Worm (Caenorhabditis elegans) whole organism, L4/young adult: ENCODE measurements around the gene aco-2.

ENCODE experiments used
- W03F9.2 ChIP-seq: fragments of 150-350 bp; optimal IDR thresholded peaks from 2 replicates; lab custom pipeline; 2014; ENCODE audit warnings: missing biosample characterization, missing genetic modification characterization
- dao-5 ChIP-seq: sonication (generic microtip); optimal IDR thresholded peaks from 2 replicates; lab custom pipeline; 2016; ENCODE audit warnings: missing genotype, missing genetic modification characterization, moderate library complexity, missing compliant biosample characterization
- him-1 ChIP-seq: sonication (generic microtip); optimal IDR thresholded peaks from 2 replicates; lab custom pipeline; 2016; ENCODE audit warnings: missing genotype, missing genetic modification reagents, missing genetic modification characterization, missing compliant biosample characterization

The aco-2 gene

ce11 chrIII:7977777-7978176 lies 4.3 kb downstream of the aco-2 start, which contains the start of gene C06G4.4:
C06G4.4 (minus strand) TSS chrIII:7977812.
- no peak for TF ChIP-seq dao-5 (tag; lab: Kevin White, UChicago)
- TF ChIP-seq W03F9.2 (tag; lab: Kevin White, UChicago), result peak; percentile 16

ce11 chrIII:7978289-7978688 lies 4.8 kb downstream of the aco-2 start:
- no peak for TF ChIP-seq W03F9.2 (tag; lab: Kevin White, UChicago)
- TF ChIP-seq him-1, result no peak
- TF ChIP-seq dao-5 (tag; lab: Kevin White, UChicago), result no peak

- no peak for TF ChIP-seq dao-5 (tag; lab: Kevin White, UChicago)
- TF ChIP-seq him-1, result no peak
- no peak for TF ChIP-seq W03F9.2 (tag; lab: Kevin White, UChicago)
Observed at ce11 chrIII:7978723-7979122, 5.2 kb downstream of the aco-2 start.

- TF ChIP-seq W03F9.2 (tag; lab: Kevin White, UChicago) (no peak), dao-5 (tag; lab: Kevin White, UChicago) (no peak), him-1 (no peak)
Observed at ce11 chrIII:7979659-7980058, 6.1 kb downstream of the aco-2 start, which contains the start of gene clp-1. clp-1 (plus strand) TSS chrIII:7979959.

ce11 chrIII:7981233-7981632 lies 7.7 kb downstream of the aco-2 start:
- TF ChIP-seq him-1 (no peak), W03F9.2 (tag; lab: Kevin White, UChicago) (no peak), dao-5 (tag; lab: Kevin White, UChicago) (no peak)

- no peak for TF ChIP-seq him-1
- TF ChIP-seq W03F9.2 (tag; lab: Kevin White, UChicago), result no peak
- TF ChIP-seq dao-5 (tag; lab: Kevin White, UChicago), result no peak
Observed at ce11 chrIII:7981938-7982337, 8.4 kb downstream of the aco-2 start.

ce11 chrIII:7986585-7987171 lies 13.2 kb downstream of the aco-2 start, which contains the start of gene hrpk-2:
hrpk-2 (plus strand) TSS chrIII:7987121.
- no peak for TF ChIP-seq him-1
- no peak for TF ChIP-seq dao-5 (tag; lab: Kevin White, UChicago)
- peak; percentile 20 for TF ChIP-seq W03F9.2 (tag; lab: Kevin White, UChicago)

- TF ChIP-seq dao-5 (tag; lab: Kevin White, UChicago) (no peak), W03F9.2 (tag; lab: Kevin White, UChicago) (no peak), him-1 (no peak)
Observed at ce11 chrIII:7996353-7996752, 22.8 kb downstream of the aco-2 start, which contains the start of gene npr-17. npr-17 (minus strand) TSS chrIII:7996453.

ce11 chrIII:7997447-7998046 lies 24.0 kb downstream of the aco-2 start:
- no peak for TF ChIP-seq dao-5 (tag; lab: Kevin White, UChicago)
- TF ChIP-seq W03F9.2 (tag; lab: Kevin White, UChicago), result no peak

- no peak for TF ChIP-seq him-1
- TF ChIP-seq dao-5 (tag; lab: Kevin White, UChicago), result no peak
- TF ChIP-seq W03F9.2 (tag; lab: Kevin White, UChicago), result no peak
Observed at ce11 chrIII:8001557-8001956, 28.0 kb downstream of the aco-2 start.

ce11 chrIII:8004091-8004490 lies 30.6 kb downstream of the aco-2 start, which contains the start of gene C06G4.6:
C06G4.6 (plus strand) TSS chrIII:8004391.
- no peak for TF ChIP-seq him-1
- TF ChIP-seq W03F9.2 (tag; lab: Kevin White, UChicago), result no peak
- TF ChIP-seq dao-5 (tag; lab: Kevin White, UChicago), result no peak

ce11 chrIII:8009769-8010168 lies 36.3 kb downstream of the aco-2 start, which contains the start of gene cit-1.1:
cit-1.1 (minus strand) TSS chrIII:8009821.
- TF ChIP-seq W03F9.2 (tag; lab: Kevin White, UChicago) (peak; percentile 27), him-1 (no peak), dao-5 (tag; lab: Kevin White, UChicago) (no peak)

ce11 chrIII:8010260-8010822 lies 36.8 kb downstream of the aco-2 start, which contains the start of gene cit-1.2:
cit-1.2 (plus strand) TSS chrIII:8010772.
- TF ChIP-seq W03F9.2 (tag; lab: Kevin White, UChicago), result no peak
- no peak for TF ChIP-seq him-1
- no peak for TF ChIP-seq dao-5 (tag; lab: Kevin White, UChicago)

ce11 chrIII:8013582-8013981 lies 40.1 kb downstream of the aco-2 start:
- no peak for TF ChIP-seq W03F9.2 (tag; lab: Kevin White, UChicago)
- TF ChIP-seq him-1, result no peak
- TF ChIP-seq dao-5 (tag; lab: Kevin White, UChicago), result no peak
